Fruit fly (Drosophila melanogaster): Measurements from ENCODE around the gene CG42709.

CG42709 gene

dm6 chr3L:12833864-12834525, 44.0 kb downstream of the CG42709 start (continued):
- TF ChIP-seq Hmr (GFP tag; optimal IDR thresholded peaks at IDR 0.05), result no peak
- no peak for TF ChIP-seq CG9215 (GFP tag; IDR thresholded peaks at IDR 0.05)
- TF ChIP-seq CG8290 (GFP tag; optimal IDR thresholded peaks at IDR 0.05), result peak; percentile 88
- TF ChIP-seq CG8290 (tag; optimal IDR thresholded peaks at IDR 0.05), result peak; percentile 88 to 91
- TF ChIP-seq sob (GFP tag; IDR thresholded peaks at IDR 0.05), result no peak
- TF ChIP-seq CG31224 (GFP tag; IDR thresholded peaks at IDR 0.05), result peak; percentile 96
- TF ChIP-seq Deaf1 (tag; optimal IDR thresholded peaks at IDR 0.05), result no peak
- no peak for TF ChIP-seq CG10321 (GFP tag; IDR thresholded peaks at IDR 0.05)
- TF ChIP-seq tgo (GFP tag; IDR thresholded peaks at IDR 0.05), result 0 out of 3 replicates have a peak, but pooled peaks have one; percentile 13
- no peak for TF ChIP-seq CG32772 (GFP tag; IDR thresholded peaks at IDR 0.05)
- TF ChIP-seq CG4360 (GFP tag; IDR thresholded peaks at IDR 0.05), result 0 out of 2 replicates have a peak, but pooled peaks have one; percentile 40
- peak; percentile 95 for TF ChIP-seq CG32767 (GFP tag; IDR thresholded peaks at IDR 0.05)
- no peak for TF ChIP-seq CG7928 (GFP tag; optimal IDR thresholded peaks at IDR 0.05)
- TF ChIP-seq lab (GFP tag; optimal IDR thresholded peaks at IDR 0.05), result peak; percentile 44
- peak; percentile 16 for TF ChIP-seq Sox100B (GFP tag; optimal IDR thresholded peaks at IDR 0.05)
- TF ChIP-seq seq (GFP tag; IDR thresholded peaks at IDR 0.05), result peak; percentile 27; the same call in 1 of the 2 replicates
- TF ChIP-seq CG13624 (GFP tag; optimal IDR thresholded peaks at IDR 0.05), result peak; percentile 4
- TF ChIP-seq chm (GFP tag; IDR thresholded peaks at IDR 0.05), result 0 out of 2 replicates have a peak, but pooled peaks have one; percentile 61
- TF ChIP-seq sim (GFP tag; IDR thresholded peaks at IDR 0.05), result no peak
- no peak for TF ChIP-seq otp (GFP tag; IDR thresholded peaks at IDR 0.05)
- peak; percentile 27; the same call in 1 of the 2 replicates for TF ChIP-seq CG13287 (GFP tag; IDR thresholded peaks at IDR 0.05; ENCODE audit: partially characterized antibody)
- peak; percentile 15 for TF ChIP-seq exex (tag; optimal IDR thresholded peaks at IDR 0.05)
- TF ChIP-seq scrt (GFP tag; optimal IDR thresholded peaks at IDR 0.05), result peak; percentile 21
- no peak for TF ChIP-seq zen (tag; optimal IDR thresholded peaks at IDR 0.05)
- TF ChIP-seq crol (GFP tag; IDR thresholded peaks at IDR 0.05), result peak; percentile 54; the same call in 1 of the 2 replicates
- TF ChIP-seq BEAF-32 (GFP tag; optimal IDR thresholded peaks at IDR 0.05), result no peak
- peak in 1 of 2 experiments; percentile 82 for TF ChIP-seq Hr78 (GFP tag; optimal IDR thresholded peaks at IDR 0.05)
- no peak for TF ChIP-seq CG7987 (GFP tag; optimal IDR thresholded peaks at IDR 0.05)
- 0 out of 2 replicates have a peak, but pooled peaks have one; percentile 14 for TF ChIP-seq CG31441 (GFP tag; IDR thresholded peaks at IDR 0.05)
- no peak for TF ChIP-seq ken (GFP tag; IDR thresholded peaks at IDR 0.05)
- peak; percentile 12 for TF ChIP-seq gem (tag; optimal IDR thresholded peaks at IDR 0.05)
- peak; percentile 29 for TF ChIP-seq CG12071 (GFP tag; optimal IDR thresholded peaks at IDR 0.05)
- peak; percentile 46; the same call in 1 of the 2 replicates for TF ChIP-seq Atf6 (GFP tag; IDR thresholded peaks at IDR 0.05)
- peak; percentile 4 for TF ChIP-seq CG12391 (tag; optimal IDR thresholded peaks at IDR 0.05)
- no peak for TF ChIP-seq Myb (GFP tag; optimal IDR thresholded peaks at IDR 0.05)
- TF ChIP-seq CG12769 (tag; optimal IDR thresholded peaks at IDR 0.05), result peak; percentile 14
- TF ChIP-seq B-H1 (GFP tag; IDR thresholded peaks at IDR 0.05), result no peak; the same call in 2 of the 3 replicates
- TF ChIP-seq inv (GFP tag; IDR thresholded peaks at IDR 0.05; ENCODE audit: partially characterized antibody), result no peak

- TF ChIP-seq CG8924 (tag; optimal IDR thresholded peaks at IDR 0.05), result no peak
- TF ChIP-seq sqz (GFP tag; optimal IDR thresholded peaks at IDR 0.05), result peak; percentile 15
- TF ChIP-seq CG4360 (GFP tag; IDR thresholded peaks at IDR 0.05), result 0 out of 2 replicates have a peak, but pooled peaks have one; percentile 1
- TF ChIP-seq Sin3A (optimal IDR thresholded peaks at IDR 0.05), result no peak
- no peak for TF ChIP-seq zf30C (GFP tag; optimal IDR thresholded peaks at IDR 0.05)
- TF ChIP-seq sd (tag; optimal IDR thresholded peaks at IDR 0.05), result peak; percentile 60
- no peak for TF ChIP-seq CG1792 (GFP tag; optimal IDR thresholded peaks at IDR 0.05)
- TF ChIP-seq H15 (GFP tag; IDR thresholded peaks at IDR 0.05), result no peak
- peak; percentile 41 for TF ChIP-seq Deaf1 (tag; optimal IDR thresholded peaks at IDR 0.05)
- no peak for TF ChIP-seq fd64A (GFP tag; optimal IDR thresholded peaks at IDR 0.05)
- TF ChIP-seq z (GFP tag; IDR thresholded peaks at IDR 0.05), result no peak
- TF ChIP-seq Nf-YB (GFP tag; optimal IDR thresholded peaks at IDR 0.05), result peak; percentile 89
- TF ChIP-seq pho (GFP tag; optimal IDR thresholded peaks at IDR 0.05), result no peak
- TF ChIP-seq hb (GFP tag; IDR thresholded peaks at IDR 0.05; ENCODE audit: partially characterized antibody), result no peak
Observed at dm6 chr3L:12834526-12835213, 44.7 kb downstream of the CG42709 start.
